Worm (Caenorhabditis elegans): ENCODE results near the gene pgm-1.

DNA sequence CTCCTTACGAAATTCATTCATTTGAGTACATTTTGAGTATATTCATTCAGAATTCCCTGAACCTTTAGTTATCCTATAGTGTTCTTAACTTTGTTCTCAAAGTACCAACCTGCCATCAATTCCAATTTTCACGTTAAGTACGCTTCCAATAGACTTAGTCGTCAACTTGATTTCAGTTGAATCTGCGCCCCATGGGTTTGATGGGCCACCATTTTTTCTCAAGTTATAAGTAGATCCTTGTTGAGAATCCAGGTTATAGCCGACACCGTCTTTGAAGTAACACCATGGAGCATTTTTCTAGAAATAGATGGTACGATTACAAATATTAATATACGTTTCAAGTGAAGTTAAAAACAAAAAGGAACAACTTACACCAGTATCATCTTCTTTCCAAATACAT is 35.5 kb downstream of the pgm-1 start:
- TF ChIP-seq hif-1 (tag; optimal IDR thresholded peaks at IDR 0.05) (no peak), nhr-237 (tag; optimal IDR thresholded peaks at IDR 0.05) (no peak), lsy-2 (tag; optimal IDR thresholded peaks at IDR 0.05) (no peak), sdz-12 (GFP tag; optimal IDR thresholded peaks at IDR 0.05) (no peak), lin-38 (GFP tag; IDR thresholded peaks at IDR 0.05) (no peak), skn-1 (tag; optimal IDR thresholded peaks at IDR 0.05) (no peak), nhr-11 (tag; optimal IDR thresholded peaks at IDR 0.05) (no peak), snpc-1.2 (GFP tag; IDR thresholded peaks at IDR 0.05) (no peak), nhr-28 (tag; optimal IDR thresholded peaks at IDR 0.05) (no peak), mdl-1 (tag; optimal IDR thresholded peaks at IDR 0.05) (no peak), ceh-82 (tag; optimal IDR thresholded peaks at IDR 0.05) (no peak), fos-1 (tag; optimal IDR thresholded peaks at IDR 0.05) (no peak)

Data from whole organism, L4 larva.